Worm (Caenorhabditis elegans): ENCODE results near the gene R07E5.5.

R07E5.5 gene

DNA sequence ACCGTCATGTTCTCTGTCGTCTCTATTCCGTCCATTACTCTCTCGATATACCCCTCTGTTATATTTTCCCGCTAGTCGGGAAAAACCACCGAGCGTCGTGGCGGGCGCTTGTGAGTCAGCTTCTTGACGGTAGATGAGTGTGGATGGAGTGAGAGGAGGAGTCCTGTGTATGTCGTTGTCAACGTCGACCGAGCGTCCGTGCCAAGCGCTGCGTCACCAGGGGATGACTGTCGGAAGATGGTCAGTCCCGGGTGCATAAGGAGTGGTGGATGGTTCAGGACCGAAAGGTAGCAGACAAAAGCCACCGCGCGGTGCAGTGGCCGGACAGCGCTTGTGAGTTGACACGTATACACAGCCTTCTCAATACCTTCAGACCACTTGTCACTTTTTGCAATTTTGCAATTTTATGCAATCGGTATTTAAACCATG, 27.8 kb upstream of the R07E5.5 start (continued):
- TF ChIP-seq madf-2 (tag; optimal IDR thresholded peaks at IDR 0.05) (peak; percentile 32), che-1 (tag; optimal IDR thresholded peaks at IDR 0.05) (peak; percentile 68), dve-1 (tag; optimal IDR thresholded peaks at IDR 0.05) (peak; percentile 18), syd-9 (tag; optimal IDR thresholded peaks at IDR 0.05) (peak; percentile 72), ahr-1 (tag; optimal IDR thresholded peaks at IDR 0.05) (peak; percentile 35), elt-2 (tag; optimal IDR thresholded peaks at IDR 0.05) (peak; percentile 76), C38D4.7 (GFP tag; optimal IDR thresholded peaks at IDR 0.05) (peak; percentile 49), K02D7.2 (tag; optimal IDR thresholded peaks at IDR 0.05) (peak; percentile 44), nhr-232 (tag; optimal IDR thresholded peaks at IDR 0.05) (peak; percentile 45), C08G9.2 (tag; optimal IDR thresholded peaks at IDR 0.05) (peak; percentile 10), ztf-16 (tag; optimal IDR thresholded peaks at IDR 0.05) (peak; percentile 50), fkh-6 (tag; optimal IDR thresholded peaks at IDR 0.05) (peak; percentile 33), hlh-15 (tag; optimal IDR thresholded peaks at IDR 0.05) (peak; percentile 36), zip-5 (tag; optimal IDR thresholded peaks at IDR 0.05) (peak; percentile 19), F13H6.1 (tag; optimal IDR thresholded peaks at IDR 0.05) (peak; percentile 31), eyg-1 (tag; optimal IDR thresholded peaks at IDR 0.05) (peak; percentile 44), pqm-1 (tag; optimal IDR thresholded peaks at IDR 0.05) (peak; percentile 15), lim-6 (tag; optimal IDR thresholded peaks at IDR 0.05) (peak; percentile 22), ceh-45 (GFP tag; IDR thresholded peaks at IDR 0.05) (peak; percentile 69; the same call in 1 of the 2 replicates), ceh-14 (tag; optimal IDR thresholded peaks at IDR 0.05) (peak; percentile 57), ceh-24 (tag; optimal IDR thresholded peaks at IDR 0.05) (peak; percentile 16), sox-4 (tag; optimal IDR thresholded peaks at IDR 0.05) (peak; percentile 30), fax-1 (tag; optimal IDR thresholded peaks at IDR 0.05) (peak; percentile 20), ceh-18 (tag; optimal IDR thresholded peaks at IDR 0.05) (peak; percentile 69), pha-2 (tag; optimal IDR thresholded peaks at IDR 0.05) (peak; percentile 69), nfya-1 (tag; optimal IDR thresholded peaks at IDR 0.05) (peak; percentile 26), unc-3 (GFP tag; conservative IDR thresholded peaks at IDR 0.05) (peak; percentile 30; the same call in 1 of the 2 replicates), unc-3 (tag; optimal IDR thresholded peaks at IDR 0.05) (peak; percentile 54), unc-86 (tag; optimal IDR thresholded peaks at IDR 0.05) (peak; percentile 33), ceh-2 (tag; optimal IDR thresholded peaks at IDR 0.05) (peak; percentile 29)

DNA sequence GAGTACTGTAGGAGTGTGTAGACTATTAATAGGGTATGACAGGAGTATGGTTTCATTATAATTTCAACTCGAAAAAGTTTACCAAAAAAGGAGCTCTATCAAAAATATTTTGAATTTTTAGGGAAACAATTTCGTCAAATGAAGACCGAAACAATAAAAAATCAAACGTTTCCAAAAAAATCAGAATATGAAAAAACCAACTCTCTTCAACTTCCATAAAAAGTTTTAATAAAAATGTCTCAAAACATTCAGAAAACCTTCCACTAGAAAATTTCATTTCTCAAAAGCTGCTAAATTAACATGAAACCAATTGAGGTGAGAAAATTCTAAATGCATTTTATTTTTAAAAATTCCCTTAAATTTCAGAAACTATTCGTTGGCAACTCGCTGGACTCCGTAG, 26.6 kb upstream of the R07E5.5 start, which contains the start of gene ckb-3:
TSS of gene ckb-3 (plus strand) at position 301 of the 400 bp plus-strand sequence.
- TF ChIP-seq dmd-4 (tag; optimal IDR thresholded peaks at IDR 0.05; ENCODE audit: borderline replicate concordance) (no peak), che-1 (tag; optimal IDR thresholded peaks at IDR 0.05) (no peak), tbx-2 (tag; optimal IDR thresholded peaks at IDR 0.05) (no peak), ceh-22 (tag; optimal IDR thresholded peaks at IDR 0.05) (no peak), sdc-2 (tag; optimal IDR thresholded peaks at IDR 0.05) (no peak), ets-4 (tag; optimal IDR thresholded peaks at IDR 0.05) (no peak), ttx-3 (tag; optimal IDR thresholded peaks at IDR 0.05) (no peak), ceh-31 (tag; optimal IDR thresholded peaks at IDR 0.05) (no peak), hlh-8 (tag; optimal IDR thresholded peaks at IDR 0.05) (no peak), ama-1 (optimal IDR thresholded peaks at IDR 0.05) (no peak), hlh-6 (tag; optimal IDR thresholded peaks at IDR 0.05) (no peak), fkh-6 (tag; optimal IDR thresholded peaks at IDR 0.05) (no peak), T23F11.4 (GFP tag; optimal IDR thresholded peaks at IDR 0.05) (no peak), ztf-16 (tag; optimal IDR thresholded peaks at IDR 0.05) (no peak), pat-9 (tag; optimal IDR thresholded peaks at IDR 0.05) (no peak), madf-2 (tag; optimal IDR thresholded peaks at IDR 0.05) (no peak)

DNA sequence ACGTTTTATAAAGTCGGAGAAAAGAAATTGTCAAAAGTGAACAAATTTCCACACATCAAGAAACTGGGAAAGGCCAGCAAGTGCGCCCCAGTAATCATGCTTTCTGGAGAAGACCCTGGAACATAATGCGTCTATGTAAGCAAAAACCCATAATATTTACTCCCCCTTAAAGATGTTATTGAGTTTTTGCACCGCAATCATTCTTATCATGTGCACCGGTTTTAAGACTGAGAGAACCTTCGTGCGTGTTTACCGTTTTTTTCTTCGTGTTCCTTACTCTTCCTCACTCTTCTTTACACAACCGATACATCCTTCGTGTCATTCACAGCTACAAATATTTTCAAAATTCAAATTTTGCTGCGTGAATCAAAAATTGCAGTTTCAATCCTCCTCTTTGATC, 24.3 kb upstream of the R07E5.5 start:
- no peak for TF ChIP-seq pag-3 (tag; optimal IDR thresholded peaks at IDR 0.05; ENCODE audit: borderline replicate concordance)
- TF ChIP-seq ceh-19 (GFP tag; optimal IDR thresholded peaks at IDR 0.05) = no peak
- TF ChIP-seq fax-1 (tag; optimal IDR thresholded peaks at IDR 0.05) = no peak
- no peak for TF ChIP-seq dve-1 (tag; optimal IDR thresholded peaks at IDR 0.05)
- TF ChIP-seq npax-4 (tag; optimal IDR thresholded peaks at IDR 0.05) = no peak
- TF ChIP-seq ceh-48 (tag; optimal IDR thresholded peaks at IDR 0.05) = no peak
- TF ChIP-seq lin-11 (tag; optimal IDR thresholded peaks at IDR 0.05) = no peak
- TF ChIP-seq odd-2 (tag; optimal IDR thresholded peaks at IDR 0.05) = no peak
- no peak for TF ChIP-seq pros-1 (tag; optimal IDR thresholded peaks at IDR 0.05)
- no peak for TF ChIP-seq nhr-232 (tag; optimal IDR thresholded peaks at IDR 0.05)
- no peak for TF ChIP-seq pha-4 (tag; optimal IDR thresholded peaks at IDR 0.05)
- TF ChIP-seq dmd-4 (tag; optimal IDR thresholded peaks at IDR 0.05; ENCODE audit: borderline replicate concordance) = no peak
- TF ChIP-seq ceh-14 (tag; optimal IDR thresholded peaks at IDR 0.05) = no peak
- TF ChIP-seq pha-2 (tag; optimal IDR thresholded peaks at IDR 0.05) = no peak
- no peak for TF ChIP-seq ceh-22 (tag; optimal IDR thresholded peaks at IDR 0.05)
- no peak for TF ChIP-seq Y22D7AL.16 (tag; optimal IDR thresholded peaks at IDR 0.05)

All from whole organism, late embryonic.